Fruit fly (Drosophila melanogaster) whole organism, embryonic: ENCODE measurements around the gene alpha-Est8.

ENCODE experiments used
- B-H2 ChIP-seq: fragments of 200-800 bp; sonication (Bioruptor generic); optimal IDR thresholded peaks from 2 replicates; lab custom pipeline; 2018; ENCODE audit warnings: missing biosample characterization, mild to moderate bottlenecking, missing genetic modification characterization
- BEAF-32 ChIP-seq: fragments of 200-800 bp; sonication (Bioruptor generic); optimal IDR thresholded peaks from 3 replicates; lab custom pipeline; 2017; ENCODE audit warnings: missing biosample characterization, missing genetic modification characterization, mild to moderate bottlenecking, moderate library complexity, missing genetic modification reagents
- Bgb ChIP-seq: fragments of 200-800 bp; sonication (Bioruptor generic); IDR thresholded peaks from 2 replicates; pipeline ENCODE4 v1.3.6; 2022; ENCODE audit warnings: missing biosample characterization, missing genetic modification characterization; ENCODE audit not compliant: partially characterized antibody
- Blimp-1 ChIP-seq: fragments of 200-800 bp; sonication (Bioruptor generic); optimal IDR thresholded peaks from 3 replicates; lab custom pipeline; 2018; ENCODE audit warnings: missing biosample characterization, missing genetic modification characterization, mild to moderate bottlenecking, moderate library complexity, missing genetic modification reagents
- CG10366 ChIP-seq: fragments of 200-800 bp; sonication (Bioruptor generic); IDR thresholded peaks from 2 replicates; pipeline ENCODE4 v1.3.6; 2022; ENCODE audit warnings: missing biosample characterization, missing genetic modification characterization
- CG11085 ChIP-seq: fragments of 200-800 bp; sonication (Bioruptor generic); IDR thresholded peaks from 2 replicates; pipeline ENCODE4 v1.3.6; 2022; ENCODE audit warnings: missing biosample characterization, missing genetic modification characterization
- CG13287 ChIP-seq: fragments of 200-800 bp; sonication (Bioruptor generic); IDR thresholded peaks from 2 replicates; pipeline ENCODE4 v1.3.6; 2022; ENCODE audit warnings: missing biosample characterization, missing genetic modification characterization; ENCODE audit not compliant: partially characterized antibody
- CG13296 ChIP-seq: fragments of 200-800 bp; sonication (Bioruptor generic); optimal IDR thresholded peaks from 3 replicates; lab custom pipeline; 2018; ENCODE audit warnings: missing biosample characterization, mild to moderate bottlenecking, missing genetic modification characterization
- CG15479 ChIP-seq: fragments of 200-800 bp; sonication (Bioruptor generic); optimal IDR thresholded peaks from 3 replicates; lab custom pipeline; 2019; ENCODE audit warnings: missing biosample characterization, mild to moderate bottlenecking, missing genetic modification characterization, moderate library complexity
- CG16815 ChIP-seq: fragments of 200-800 bp; sonication (Bioruptor generic); optimal IDR thresholded peaks from 3 replicates; lab custom pipeline; 2017; ENCODE audit warnings: missing biosample characterization, mild to moderate bottlenecking, missing genetic modification characterization
- CG17912 ChIP-seq: fragments of 200-800 bp; sonication (Bioruptor generic); optimal IDR thresholded peaks from 2 replicates; lab custom pipeline; 2018; ENCODE audit warnings: missing biosample characterization, mild to moderate bottlenecking, missing genetic modification characterization
- CG3995 ChIP-seq: fragments of 200-800 bp; sonication (Bioruptor generic); optimal IDR thresholded peaks from 3 replicates; lab custom pipeline; 2016; ENCODE audit warnings: missing biosample characterization, missing genetic modification characterization
- CG4328 ChIP-seq: fragments of 200-800 bp; sonication (Bioruptor generic); optimal IDR thresholded peaks from 3 replicates; lab custom pipeline; 2017; ENCODE audit warnings: missing biosample characterization, missing genetic modification reagents, missing genetic modification characterization
- CG6791 ChIP-seq: fragments of 200-800 bp; sonication (Bioruptor generic); IDR thresholded peaks from 3 replicates; pipeline ENCODE4 v1.3.6; 2022; ENCODE audit warnings: missing biosample characterization, missing genetic modification characterization; ENCODE audit not compliant: partially characterized antibody
- Camta ChIP-seq: fragments of 200-800 bp; sonication (Bioruptor generic); optimal IDR thresholded peaks from 2 replicates; lab custom pipeline; 2016; ENCODE audit warnings: missing biosample characterization, missing genetic modification characterization
- Dad ChIP-seq: fragments of 200-800 bp; sonication (Bioruptor generic); optimal IDR thresholded peaks from 3 replicates; lab custom pipeline; 2016; ENCODE audit warnings: missing biosample characterization, missing genetic modification characterization
- ERR ChIP-seq: fragments of 200-800 bp; sonication (Bioruptor generic); optimal IDR thresholded peaks from 2 replicates; lab custom pipeline; 2016; ENCODE audit warnings: missing biosample characterization, missing genetic modification characterization
- Elba2 ChIP-seq: fragments of 200-800 bp; sonication (Bioruptor generic); optimal IDR thresholded peaks from 3 replicates; lab custom pipeline; 2016; ENCODE audit warnings: missing biosample characterization, missing genetic modification characterization
- H15 ChIP-seq: fragments of 200-800 bp; sonication (Bioruptor generic); IDR thresholded peaks from 3 replicates; pipeline ENCODE4 v1.3.6; 2022; ENCODE audit warnings: missing biosample characterization, missing genetic modification characterization
- HLH4C ChIP-seq: fragments of 200-800 bp; sonication (Bioruptor generic); IDR thresholded peaks from 3 replicates; pipeline ENCODE4 v1.3.6; 2022; ENCODE audit warnings: missing biosample characterization, missing genetic modification characterization; ENCODE audit not compliant: partially characterized antibody
- HmgD ChIP-seq: fragments of 200-800 bp; sonication (Bioruptor generic); optimal IDR thresholded peaks from 3 replicates; lab custom pipeline; 2016; ENCODE audit warnings: missing biosample characterization, missing genetic modification characterization
- NC2β ChIP-seq: fragments of 200-800 bp; sonication (Bioruptor generic); optimal IDR thresholded peaks from 2 replicates; lab custom pipeline; 2016; ENCODE audit warnings: missing biosample characterization, missing genetic modification characterization
- PHDP ChIP-seq: fragments of 200-800 bp; sonication (Bioruptor generic); optimal IDR thresholded peaks from 3 replicates; lab custom pipeline; 2018; ENCODE audit warnings: missing biosample characterization, mild to moderate bottlenecking, missing genetic modification characterization, moderate library complexity
- Sry-β ChIP-seq: fragments of 200-800 bp; sonication (Bioruptor generic); optimal IDR thresholded peaks from 2 replicates; lab custom pipeline; 2018; ENCODE audit warnings: missing biosample characterization, mild to moderate bottlenecking, missing genetic modification characterization, moderate library complexity
- ab ChIP-seq: fragments of 200-800 bp; sonication (Bioruptor generic); optimal IDR thresholded peaks from 2 replicates; lab custom pipeline; 2016; ENCODE audit warnings: missing biosample characterization, missing genetic modification characterization
- amos ChIP-seq: fragments of 200-800 bp; sonication (Bioruptor generic); IDR thresholded peaks from 2 replicates; pipeline ENCODE4 v1.3.6; 2022; ENCODE audit warnings: missing biosample characterization, missing genetic modification characterization; ENCODE audit not compliant: partially characterized antibody
- az2 ChIP-seq: fragments of 200-800 bp; sonication (Bioruptor generic); optimal IDR thresholded peaks from 3 replicates; lab custom pipeline; 2016; ENCODE audit warnings: missing biosample characterization, missing genetic modification characterization
- chn ChIP-seq: fragments of 200-800 bp; sonication (Bioruptor generic); optimal IDR thresholded peaks from 2 replicates; lab custom pipeline; 2016; ENCODE audit warnings: missing biosample characterization, missing genetic modification characterization
- ci ChIP-seq: fragments of 200-800 bp; sonication (Bioruptor generic); IDR thresholded peaks from 3 replicates; pipeline ENCODE4 v1.3.6; 2022; ENCODE audit warnings: missing biosample characterization, missing genetic modification characterization
- corto ChIP-seq: fragments of 200-800 bp; sonication (Bioruptor generic); optimal IDR thresholded peaks from 2 replicates; lab custom pipeline; 2016; ENCODE audit warnings: missing biosample characterization, mild to moderate bottlenecking, missing genetic modification characterization, moderate library complexity
- cwo ChIP-seq: fragments of 200-800 bp; sonication (Bioruptor generic); optimal IDR thresholded peaks from 3 replicates; lab custom pipeline; 2017; ENCODE audit warnings: missing biosample characterization, missing genetic modification characterization, mild to moderate bottlenecking, moderate library complexity, missing genetic modification reagents
- dan ChIP-seq: fragments of 200-800 bp; sonication (Bioruptor generic); IDR thresholded peaks from 2 replicates; pipeline ENCODE4 v1.3.6; 2022; ENCODE audit warnings: missing biosample characterization, missing genetic modification characterization
- dm ChIP-seq: fragments of 200-800 bp; sonication (Bioruptor generic); optimal IDR thresholded peaks from 3 replicates; lab custom pipeline; 2016; ENCODE audit warnings: missing biosample characterization, missing genetic modification characterization
- fd64A ChIP-seq: fragments of 200-800 bp; sonication (Bioruptor generic); optimal IDR thresholded peaks from 3 replicates; lab custom pipeline; 2018; ENCODE audit warnings: missing biosample characterization, mild to moderate bottlenecking, missing genetic modification characterization
- ftz-f1 ChIP-seq: fragments of 200-800 bp; sonication (Bioruptor generic); optimal IDR thresholded peaks from 2 replicates; lab custom pipeline; 2016; ENCODE audit warnings: missing biosample characterization, missing genetic modification characterization
- grn ChIP-seq: fragments of 200-800 bp; sonication (Bioruptor generic); optimal IDR thresholded peaks from 3 replicates; lab custom pipeline; 2017; ENCODE audit warnings: missing biosample characterization, missing genetic modification characterization
- inv ChIP-seq: fragments of 200-800 bp; sonication (Bioruptor generic); IDR thresholded peaks from 2 replicates; pipeline ENCODE4 v1.3.6; 2022; ENCODE audit warnings: missing biosample characterization, missing genetic modification characterization; ENCODE audit not compliant: partially characterized antibody
- jumu ChIP-seq: fragments of 200-800 bp; sonication (Bioruptor generic); optimal IDR thresholded peaks from 3 replicates; lab custom pipeline; 2016; ENCODE audit warnings: missing biosample characterization, missing genetic modification characterization
- lbe ChIP-seq: fragments of 200-800 bp; sonication (Bioruptor generic); optimal IDR thresholded peaks from 2 replicates; lab custom pipeline; 2016; ENCODE audit warnings: missing biosample characterization, mild to moderate bottlenecking, missing genetic modification characterization
- pros ChIP-seq: fragments of 200-800 bp; sonication (Bioruptor generic); optimal IDR thresholded peaks from 3 replicates; lab custom pipeline; 2019; ENCODE audit warnings: missing biosample characterization, mild to moderate bottlenecking, missing genetic modification characterization, moderate library complexity
- salm ChIP-seq: fragments of 200-800 bp; sonication (Bioruptor generic); optimal IDR thresholded peaks from 2 replicates; lab custom pipeline; 2018; ENCODE audit warnings: missing biosample characterization, mild to moderate bottlenecking, missing genetic modification characterization
- schlank ChIP-seq: fragments of 200-800 bp; sonication (Bioruptor generic); optimal IDR thresholded peaks from 2 replicates; lab custom pipeline; 2018; ENCODE audit warnings: missing biosample characterization, mild to moderate bottlenecking, missing genetic modification characterization
- scrt ChIP-seq: fragments of 200-800 bp; sonication (Bioruptor generic); optimal IDR thresholded peaks from 2 replicates; lab custom pipeline; 2018; ENCODE audit warnings: missing biosample characterization, mild to moderate bottlenecking, missing genetic modification characterization, moderate library complexity
- slou ChIP-seq: fragments of 200-800 bp; sonication (Bioruptor generic); optimal IDR thresholded peaks from 3 replicates; lab custom pipeline; 2016; ENCODE audit warnings: missing biosample characterization, missing genetic modification characterization
- tap ChIP-seq: fragments of 200-800 bp; optimal IDR thresholded peaks from 3 replicates; lab custom pipeline; 2019; ENCODE audit warnings: missing biosample characterization, mild to moderate bottlenecking, missing genetic modification characterization, moderate library complexity
- toy ChIP-seq: fragments of 200-800 bp; sonication (Bioruptor generic); IDR thresholded peaks from 2 replicates; pipeline ENCODE4 v1.3.6; 2022; ENCODE audit warnings: missing biosample characterization, missing genetic modification characterization
- ttk ChIP-seq: fragments of 200-800 bp; sonication (Bioruptor generic); IDR thresholded peaks from 2 replicates; pipeline ENCODE4 v2.1.2; 2022; ENCODE audit warnings: missing biosample characterization, missing genetic modification characterization
- usp ChIP-seq: fragments of >200 bp; optimal IDR thresholded peaks from 2 replicates; lab custom pipeline; 2017; ENCODE audit warnings: missing biosample characterization, missing genetic modification characterization
- wek ChIP-seq: fragments of 200-800 bp; sonication (Bioruptor generic); optimal IDR thresholded peaks from 3 replicates; lab custom pipeline; 2018; ENCODE audit warnings: missing biosample characterization, mild to moderate bottlenecking, missing genetic modification characterization, moderate library complexity
- zen ChIP-seq: fragments of 200-800 bp; sonication (Bioruptor generic); optimal IDR thresholded peaks from 3 replicates; lab custom pipeline; 2018; ENCODE audit warnings: missing biosample characterization, mild to moderate bottlenecking, missing genetic modification characterization, moderate library complexity
- zf30C ChIP-seq: fragments of 200-800 bp; sonication (Bioruptor generic); optimal IDR thresholded peaks from 3 replicates; lab custom pipeline; 2018; ENCODE audit warnings: missing biosample characterization, mild to moderate bottlenecking, missing genetic modification characterization

Gene alpha-Est8

dm6 chr3R:7492099-7492498, 23.4 kb downstream of the alpha-Est8 start (continued):
- TF ChIP-seq chn (no peak), az2 (peak; percentile 8), toy (0 out of 2 replicates have a peak, but pooled peaks have one; percentile 15), ERR (GFP tag; lab: Kevin White, UChicago) (peak; percentile 69), dm (GFP tag; lab: Kevin White, UChicago) (no peak), Elba2 (GFP tag; lab: Kevin White, UChicago) (no peak), ci (GFP tag; lab: Robert Waterston, UW) (peak; percentile 47; the same call in 1 of the 3 replicates), usp (GFP tag; lab: Kevin White, UChicago) (no peak), HLH4C (GFP tag; lab: Robert Waterston, UW) (peak; percentile 91), PHDP (tag; lab: Kevin White, UChicago) (no peak), pros (GFP tag; lab: Kevin White, UChicago) (no peak), Bgb (GFP tag; lab: Robert Waterston, UW) (peak; percentile 84), salm (tag; lab: Kevin White, UChicago) (no peak), CG3995 (GFP tag; lab: Kevin White, UChicago) (no peak), zf30C (no peak), dan (GFP tag; lab: Robert Waterston, UW) (no peak), CG10366 (GFP tag; lab: Robert Waterston, UW) (peak; percentile 26; the same call in 1 of the 2 replicates), BEAF-32 (no peak), CG4328 (no peak), CG15479 (GFP tag; lab: Kevin White, UChicago) (no peak), schlank (tag; lab: Kevin White, UChicago) (no peak), lbe (GFP tag; lab: Kevin White, UChicago) (no peak), corto (GFP tag; lab: Kevin White, UChicago) (no peak), H15 (no peak), amos (GFP tag; lab: Robert Waterston, UW) (peak; percentile 47; the same call in 1 of the 2 replicates), HmgD (GFP tag; lab: Kevin White, UChicago) (no peak), CG16815 (GFP tag; lab: Kevin White, UChicago) (no peak), fd64A (GFP tag; lab: Kevin White, UChicago) (no peak), NC2β (no peak), ab (GFP tag; lab: Kevin White, UChicago) (no peak), CG13296 (no peak), CG11085 (GFP tag; lab: Robert Waterston, UW) (no peak), zen (tag; lab: Kevin White, UChicago) (no peak), B-H2 (GFP tag; lab: Kevin White, UChicago) (no peak), ttk (GFP tag; lab: Robert Waterston, UW) (no peak), Sry-β (GFP tag; lab: Kevin White, UChicago) (no peak), CG13287 (peak; percentile 48; the same call in 1 of the 2 replicates), Dad (GFP tag; lab: Kevin White, UChicago) (no peak), jumu (GFP tag; lab: Kevin White, UChicago) (no peak), CG17912 (GFP tag; lab: Kevin White, UChicago) (no peak), cwo (GFP tag; lab: Kevin White, UChicago) (no peak), inv (GFP tag; lab: Robert Waterston, UW) (peak; percentile 56; the same call in 1 of the 2 replicates), scrt (GFP tag; lab: Kevin White, UChicago) (no peak), CG6791 (GFP tag; lab: Robert Waterston, UW) (peak; percentile 54; the same call in 1 of the 3 replicates), Blimp-1 (GFP tag; lab: Kevin White, UChicago) (peak; percentile 25), Camta (GFP tag; lab: Kevin White, UChicago) (peak; percentile 32), wek (GFP tag; lab: Kevin White, UChicago) (no peak), tap (no peak), slou (GFP tag; lab: Kevin White, UChicago) (no peak), ftz-f1 (GFP tag; lab: Kevin White, UChicago) (peak; percentile 89), grn (no peak)
